Worm (Caenorhabditis elegans) whole organism, L4/young adult: ENCODE measurements around the gene cey-4.
A peak's percentile ranks its signal among the peaks of the same experiment; 100 is the strongest.

Source experiments
- W03F9.2 ChIP-seq: fragments of 150-350 bp; optimal IDR thresholded peaks from 2 replicates; lab custom pipeline; 2014; ENCODE audit warnings: missing biosample characterization, missing genetic modification characterization
- dao-5 ChIP-seq: sonication (generic microtip); optimal IDR thresholded peaks from 2 replicates; lab custom pipeline; 2016; ENCODE audit warnings: missing genotype, missing genetic modification characterization, moderate library complexity, missing compliant biosample characterization
- him-1 ChIP-seq: sonication (generic microtip); optimal IDR thresholded peaks from 2 replicates; lab custom pipeline; 2016; ENCODE audit warnings: missing genotype, missing genetic modification reagents, missing genetic modification characterization, missing compliant biosample characterization

Gene cey-4

DNA sequence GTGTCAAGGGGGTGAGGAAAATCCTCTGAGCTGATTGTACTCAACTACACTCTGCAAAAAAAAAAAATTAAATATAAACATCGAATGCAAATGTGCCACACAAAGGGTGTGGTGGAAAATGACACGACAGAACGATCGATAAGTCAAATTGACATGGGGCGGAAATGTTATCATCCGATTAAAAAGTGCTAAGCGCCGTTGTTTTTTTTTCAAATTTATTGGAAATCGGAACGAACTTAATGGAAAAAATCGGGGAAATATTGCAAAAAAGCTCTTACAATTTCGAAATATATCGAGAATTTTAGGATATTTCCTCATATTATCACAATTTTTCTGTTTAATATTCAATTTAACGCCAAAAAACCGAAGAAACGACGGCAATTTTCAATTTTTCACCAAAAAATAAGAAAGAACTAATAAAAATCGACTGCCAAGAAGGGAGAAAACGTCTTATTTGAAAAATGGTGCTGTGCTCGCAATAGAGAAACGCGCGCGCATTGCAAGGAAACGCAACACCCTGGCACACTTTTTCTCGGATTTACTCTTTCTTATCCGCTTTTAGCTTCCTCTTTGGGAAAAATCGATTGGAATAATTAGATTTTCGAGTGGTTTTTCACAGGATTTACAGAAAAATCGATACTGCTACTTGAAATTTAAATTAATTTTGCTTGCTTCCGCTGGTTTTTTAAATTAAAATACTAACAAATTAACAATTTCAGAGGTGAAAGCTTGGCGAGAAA lies at the start of gene cey-4, which contains the start of gene vps-50:
Gene cey-4 (minus strand): TSS at position 51 of the 740 bp plus-strand sequence.
Gene vps-50 (plus strand): TSS at position 541 of the 740 bp plus-strand sequence.
- TF ChIP-seq him-1 (tag; lab: Kevin White, UChicago) = no peak
- TF ChIP-seq dao-5 = no peak
- no peak for TF ChIP-seq W03F9.2

ce11 chrIII:10914971-10915370 lies 46.5 kb upstream of the cey-4 start:
- TF ChIP-seq W03F9.2 (no peak), dao-5 (no peak), him-1 (tag; lab: Kevin White, UChicago) (no peak)

- TF ChIP-seq W03F9.2 (no peak), him-1 (tag; lab: Kevin White, UChicago) (no peak), dao-5 (no peak)
Observed at ce11 chrIII:10911160-10911559, 42.7 kb upstream of the cey-4 start, which contains the start of gene cut-6. Gene cut-6, plus strand, starts transcription at chrIII:10911460.

- TF ChIP-seq him-1 (tag; lab: Kevin White, UChicago) (no peak), W03F9.2 (no peak), dao-5 (no peak)
Observed at ce11 chrIII:10909166-10909565, 40.7 kb upstream of the cey-4 start.

- TF ChIP-seq dao-5 (no peak), W03F9.2 (no peak), him-1 (tag; lab: Kevin White, UChicago) (no peak)
Observed at ce11 chrIII:10908543-10908942, 40.0 kb upstream of the cey-4 start.

DNA sequence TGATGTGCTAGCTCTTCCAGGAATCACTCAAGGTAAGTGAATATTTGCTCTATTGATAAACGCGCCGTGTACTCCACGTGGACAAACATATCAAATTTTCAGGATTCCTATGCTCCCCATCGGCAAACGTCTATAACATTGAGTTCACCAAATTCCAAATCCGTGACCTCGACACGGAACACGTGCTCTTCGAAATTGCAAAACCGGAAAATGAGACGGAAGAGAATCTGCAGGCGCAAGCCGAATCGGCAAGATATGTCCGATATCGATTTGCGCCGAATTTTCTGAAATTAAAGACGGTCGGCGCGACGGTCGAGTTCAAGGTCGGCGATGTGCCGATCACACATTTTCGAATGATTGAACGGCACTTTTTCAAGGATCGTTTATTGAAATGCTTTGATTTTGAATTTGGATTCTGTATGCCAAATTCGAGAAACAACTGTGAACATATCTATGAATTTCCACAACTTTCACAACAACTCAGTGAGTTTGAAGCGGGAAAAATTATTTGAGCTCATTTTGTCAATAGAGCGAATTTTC lies 39.2 kb upstream of the cey-4 start:
- TF ChIP-seq him-1 (tag; lab: Kevin White, UChicago) (no peak), dao-5 (no peak), W03F9.2 (no peak)

ce11 chrIII:10906325-10906724 lies 37.8 kb upstream of the cey-4 start:
- no peak for TF ChIP-seq W03F9.2
- no peak for TF ChIP-seq dao-5
- no peak for TF ChIP-seq him-1 (tag; lab: Kevin White, UChicago)

- TF ChIP-seq W03F9.2 = no peak
- TF ChIP-seq him-1 (tag; lab: Kevin White, UChicago) = no peak
- no peak for TF ChIP-seq dao-5
Observed at ce11 chrIII:10905112-10905511, 36.6 kb upstream of the cey-4 start.

DNA sequence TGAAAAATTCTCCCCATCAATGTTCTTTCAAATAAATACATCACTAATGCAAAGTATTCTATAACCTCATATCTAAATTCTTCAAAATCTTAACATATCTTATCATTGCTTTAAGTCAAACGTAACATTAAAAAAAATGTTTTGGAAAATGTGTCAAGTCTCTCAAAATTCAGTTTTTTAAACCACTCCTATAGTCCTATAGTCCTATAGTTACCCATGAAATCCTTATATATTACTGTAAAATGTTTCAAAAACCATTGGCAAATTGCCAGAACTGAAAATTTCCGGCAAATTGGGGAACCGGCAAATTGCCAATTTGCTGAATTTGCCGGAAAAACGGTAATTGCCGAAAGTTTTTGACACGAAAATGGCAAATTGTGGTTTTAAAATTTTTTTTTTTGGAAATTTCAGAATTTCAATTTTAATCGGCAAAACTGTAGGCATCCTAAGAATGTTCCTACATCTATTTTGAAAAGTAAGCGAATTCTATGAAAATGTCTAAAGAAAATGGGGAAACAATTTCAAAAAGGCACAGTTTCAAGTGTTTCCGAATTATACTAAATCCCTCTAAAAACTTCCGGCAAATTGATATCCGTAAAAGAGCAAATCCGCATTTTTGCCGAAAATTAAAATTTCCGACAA lies 35.9 kb upstream of the cey-4 start:
- TF ChIP-seq dao-5 (no peak), W03F9.2 (no peak), him-1 (tag; lab: Kevin White, UChicago) (no peak)

- no peak for TF ChIP-seq him-1 (tag; lab: Kevin White, UChicago)
- no peak for TF ChIP-seq dao-5
- TF ChIP-seq W03F9.2 = no peak
Observed at ce11 chrIII:10903009-10903609, 34.6 kb upstream of the cey-4 start.

ce11 chrIII:10902341-10902740 lies 33.8 kb upstream of the cey-4 start, which contains the start of gene unc-119:
Gene unc-119, plus strand, starts transcription at chrIII:10902641.
- no peak for TF ChIP-seq him-1 (tag; lab: Kevin White, UChicago)
- TF ChIP-seq dao-5 = no peak
- no peak for TF ChIP-seq W03F9.2

DNA sequence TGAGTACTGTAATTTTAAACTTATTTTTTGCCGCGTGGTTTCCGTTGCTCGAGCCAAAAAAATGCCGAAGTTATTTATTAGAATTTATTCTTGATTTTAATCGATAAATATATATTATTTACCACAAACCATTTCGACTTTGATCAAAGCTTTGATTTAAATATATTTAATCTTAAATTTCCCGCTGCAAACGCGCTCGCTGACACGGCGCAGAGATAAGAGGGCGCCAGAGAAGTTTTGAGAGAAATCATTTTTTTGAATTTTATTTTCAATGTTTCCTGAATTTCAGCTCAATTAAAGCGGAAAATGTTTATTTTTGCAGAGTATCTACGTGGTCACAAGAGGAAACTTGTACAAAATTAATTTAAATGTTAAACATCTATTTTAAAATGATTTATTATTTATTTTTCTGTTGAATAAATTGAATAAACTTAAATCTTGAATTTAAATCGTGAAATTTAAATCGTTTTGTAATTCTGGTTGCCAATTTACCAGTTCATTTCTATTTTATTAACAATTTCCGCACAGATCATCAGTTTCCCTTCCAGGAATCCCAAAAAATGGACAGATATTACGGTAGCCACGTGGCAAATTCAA lies 27.4 kb upstream of the cey-4 start, which contains the start of gene com-1:
Gene com-1 (plus strand): TSS at position 547 of the 597 bp plus-strand sequence.
- TF ChIP-seq him-1 (tag; lab: Kevin White, UChicago) (no peak), dao-5 (no peak), W03F9.2 (peak; percentile 38)

DNA sequence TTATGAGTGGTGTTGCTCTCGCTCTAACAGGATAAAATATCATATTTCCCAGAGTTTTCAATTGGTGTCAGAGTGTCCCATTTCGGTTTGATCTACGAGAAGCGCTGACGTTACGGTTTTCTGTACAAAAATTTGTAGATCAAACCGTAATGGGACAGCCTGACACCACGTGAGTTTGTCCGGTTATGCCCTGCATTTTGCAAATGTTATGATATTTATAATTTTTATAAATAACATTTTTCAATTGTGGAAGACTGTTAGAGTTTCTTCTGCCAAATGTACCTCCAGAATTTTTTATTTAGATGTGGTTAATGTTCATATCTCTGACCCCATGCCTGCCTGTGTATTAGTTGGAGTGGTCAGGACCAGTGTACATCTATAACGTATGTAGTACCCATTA lies 25.7 kb upstream of the cey-4 start, which contains the start of gene fbxb-87:
Gene fbxb-87 (plus strand): TSS at position 301 of the 400 bp plus-strand sequence.
- TF ChIP-seq W03F9.2 (no peak), dao-5 (no peak), him-1 (tag; lab: Kevin White, UChicago) (no peak)

- TF ChIP-seq W03F9.2 = no peak
- no peak for TF ChIP-seq him-1 (tag; lab: Kevin White, UChicago)
- no peak for TF ChIP-seq dao-5
Observed at ce11 chrIII:10888824-10889223, 20.3 kb upstream of the cey-4 start.
